Worm (Caenorhabditis elegans): Measurements from ENCODE around the gene F18E9.1.

ce11 chrX:8570997-8571517 is 30.3 kb upstream of the F18E9.1 start, which contains the start of gene jmjd-3.1:
- TF ChIP-seq fos-1 (tag; optimal IDR thresholded peaks at IDR 0.05) (no peak), lin-39 (tag; optimal IDR thresholded peaks at IDR 0.05) (no peak), R02D3.7 (tag; optimal IDR thresholded peaks at IDR 0.05) (no peak), ztf-4 (tag; optimal IDR thresholded peaks at IDR 0.05) (no peak), nhr-28 (tag; optimal IDR thresholded peaks at IDR 0.05) (no peak), jun-1 (tag; optimal IDR thresholded peaks at IDR 0.05) (no peak), ceh-82 (tag; optimal IDR thresholded peaks at IDR 0.05) (no peak), nhr-76 (tag; optimal IDR thresholded peaks at IDR 0.05) (no peak), elt-3 (tag; optimal IDR thresholded peaks at IDR 0.05) (no peak), pqm-1 (tag; optimal IDR thresholded peaks at IDR 0.05) (no peak), ama-1 (optimal IDR thresholded peaks at IDR 0.05) (no peak)
